Worm (Caenorhabditis elegans) whole organism, midembryonic: ENCODE measurements around the gene F31D5.2.

Experiments used
- T22C8.4 ChIP-seq: fragments of 200-800 bp; sonication (Bioruptor generic); IDR thresholded peaks from 2 replicates; pipeline ENCODE4 v1.3.6; 2022; ENCODE audit warnings: missing genetic modification characterization, missing compliant biosample characterization
- cog-1 ChIP-seq: sonication (generic microtip); optimal IDR thresholded peaks from 2 replicates; lab custom pipeline; 2016; ENCODE audit warnings: missing genetic modification characterization, missing compliant biosample characterization
- flt-1 ChIP-seq: fragments of 200-800 bp; sonication (Bioruptor generic); IDR thresholded peaks from 2 replicates; pipeline ENCODE4 v1.3.6; 2022; ENCODE audit warnings: missing genetic modification characterization, missing compliant biosample characterization
- klf-2 ChIP-seq: fragments of 200-800 bp; sonication (Bioruptor generic); conservative IDR thresholded peaks from 2 replicates; pipeline ENCODE4 v1.3.6; 2022; ENCODE audit warnings: missing genetic modification reagents, missing genetic modification characterization, missing compliant biosample characterization
- med-1 ChIP-seq: sonication (generic microtip); optimal IDR thresholded peaks from 2 replicates; lab custom pipeline; 2017; ENCODE audit warnings: missing genetic modification characterization, mild to moderate bottlenecking, missing compliant biosample characterization, antibody characterized with exemption, missing genetic modification reagents; ENCODE audit not compliant: insufficient read depth
- ref-1 ChIP-seq: fragments of 200-800 bp; sonication (Bioruptor generic); conservative IDR thresholded peaks from 2 replicates; pipeline ENCODE4 v1.3.6; 2022; ENCODE audit warnings: missing genetic modification reagents, missing genetic modification characterization, missing compliant biosample characterization
- tab-1 ChIP-seq: fragments of 200-800 bp; sonication (Bioruptor generic); IDR thresholded peaks from 2 replicates; pipeline ENCODE4 v1.3.6; 2022; ENCODE audit warnings: missing genetic modification characterization, missing compliant biosample characterization
- ztf-23 ChIP-seq: fragments of 200-800 bp; sonication (Bioruptor generic); IDR thresholded peaks from 2 replicates; pipeline ENCODE4 v1.3.6; 2022; ENCODE audit warnings: missing genetic modification reagents, missing genetic modification characterization, missing compliant biosample characterization
- ztf-29 ChIP-seq: fragments of 200-800 bp; sonication (Bioruptor generic); IDR thresholded peaks from 2 replicates; pipeline ENCODE4 v1.3.6; 2022; ENCODE audit warnings: missing genetic modification reagents, missing genetic modification characterization, missing compliant biosample characterization

F31D5.2 gene

DNA sequence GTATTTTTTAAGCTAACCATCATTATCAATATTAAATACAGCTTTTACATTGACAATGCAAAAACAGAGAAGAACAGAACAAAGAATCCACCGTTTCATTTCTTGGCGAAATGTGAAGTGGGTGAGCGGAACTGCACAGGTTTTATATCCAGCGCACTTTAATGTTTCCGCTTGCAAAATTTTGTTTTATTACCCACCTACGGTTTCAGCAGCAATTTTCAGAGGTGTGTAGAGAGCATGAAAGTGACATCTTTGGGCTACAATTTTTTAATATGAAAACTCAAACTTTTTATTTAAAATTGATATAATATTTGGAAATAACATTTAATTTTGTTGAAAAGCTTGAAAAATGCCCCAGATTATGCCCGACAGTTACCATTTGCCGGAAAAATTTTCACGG, 43.3 kb downstream of the F31D5.2 start, which contains the start of gene clec-135:
clec-135 (minus strand) TSS at position 101 of the 400 bp plus-strand sequence.
- TF ChIP-seq ztf-29 (GFP tag; lab: Robert Waterston, UW), result no peak
- no peak for TF ChIP-seq cog-1 (tag; lab: Kevin White, UChicago)
- no peak for TF ChIP-seq flt-1
- no peak for TF ChIP-seq T22C8.4 (GFP tag; lab: Robert Waterston, UW)
- no peak for TF ChIP-seq med-1 (GFP tag; lab: Kevin White, UChicago)
- no peak for TF ChIP-seq tab-1 (GFP tag; lab: Robert Waterston, UW)
- TF ChIP-seq ref-1 (GFP tag; lab: Robert Waterston, UW), result no peak
- no peak for TF ChIP-seq klf-2 (GFP tag; lab: Robert Waterston, UW)
- no peak for TF ChIP-seq ztf-23 (GFP tag; lab: Robert Waterston, UW)

DNA sequence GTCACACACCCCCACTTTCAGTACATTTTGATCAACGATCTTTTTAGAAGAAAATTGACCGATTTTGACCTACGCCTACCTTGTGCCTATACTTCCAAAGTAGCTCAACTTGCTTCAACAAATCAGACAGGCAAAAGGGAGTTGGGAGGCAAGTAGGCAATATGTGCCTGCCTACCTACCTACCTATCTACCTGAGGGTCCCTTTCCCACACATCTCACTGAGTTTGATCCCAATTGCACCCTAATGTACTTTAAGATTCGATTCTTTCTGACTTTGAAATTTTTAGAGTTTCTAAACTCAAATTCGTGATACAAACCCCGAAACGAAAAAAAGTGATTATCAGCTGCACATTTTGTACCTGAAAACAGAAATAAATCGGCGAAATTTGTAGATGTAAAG, 52.3 kb downstream of the F31D5.2 start:
- TF ChIP-seq ztf-23 (GFP tag; lab: Robert Waterston, UW) (no peak), klf-2 (GFP tag; lab: Robert Waterston, UW) (no peak), ztf-29 (GFP tag; lab: Robert Waterston, UW) (no peak), tab-1 (GFP tag; lab: Robert Waterston, UW) (no peak), T22C8.4 (GFP tag; lab: Robert Waterston, UW) (no peak)
